Worm (Caenorhabditis elegans) whole organism, early embryonic: ENCODE results near the gene abi-1.
A peak's percentile ranks its signal among the peaks of the same experiment; 100 is the strongest.

Experiments
- B0310.2 ChIP-seq: sonication (generic microtip); optimal IDR thresholded peaks from 2 replicates; lab custom pipeline; 2016; ENCODE audit warnings: mild to moderate bottlenecking, missing genetic modification characterization, missing compliant biosample characterization
- F13C5.2 ChIP-seq: sonication (generic microtip); optimal IDR thresholded peaks from 2 replicates; lab custom pipeline; 2017; ENCODE audit warnings: mild to moderate bottlenecking, missing genetic modification characterization, inconsistent platforms, missing compliant biosample characterization
- aly-1 ChIP-seq: sonication (generic microtip); optimal IDR thresholded peaks from 2 replicates; lab custom pipeline; 2016; ENCODE audit warnings: missing genetic modification characterization, missing compliant biosample characterization
- ama-1 ChIP-seq: fragments of 150-350 bp; optimal IDR thresholded peaks from 2 replicates; lab custom pipeline; 2014
- ceh-13 ChIP-seq: fragments of 200-800 bp; sonication (Bioruptor generic); optimal IDR thresholded peaks from 2 replicates; lab custom pipeline; 2018; ENCODE audit warnings: mild to moderate bottlenecking, missing genetic modification characterization, missing compliant biosample characterization
- ceh-36 ChIP-seq: sonication (generic microtip); optimal IDR thresholded peaks from 2 replicates; lab custom pipeline; 2016; ENCODE audit warnings: missing genetic modification characterization, inconsistent platforms, missing compliant biosample characterization
- ets-7 ChIP-seq: sonication (generic microtip); optimal IDR thresholded peaks from 2 replicates; lab custom pipeline; 2016; ENCODE audit warnings: missing genotype, missing genetic modification characterization, missing compliant biosample characterization
- flt-1 ChIP-seq: fragments of 200-800 bp; sonication (Bioruptor generic); IDR thresholded peaks from 2 replicates; pipeline ENCODE4 v1.3.6; 2022; ENCODE audit warnings: missing genetic modification characterization, missing compliant biosample characterization
- hmbx-1 ChIP-seq: sonication (generic microtip); optimal IDR thresholded peaks from 2 replicates; lab custom pipeline; 2016; ENCODE audit warnings: mild to moderate bottlenecking, missing genetic modification characterization, missing compliant biosample characterization
- hmg-4 ChIP-seq: fragments of 200-800 bp; sonication (Bioruptor generic); optimal IDR thresholded peaks from 2 replicates; lab custom pipeline; 2018; ENCODE audit warnings: mild to moderate bottlenecking, missing genetic modification characterization, missing compliant biosample characterization
- hnd-1 ChIP-seq: sonication (generic microtip); optimal IDR thresholded peaks from 2 replicates; lab custom pipeline; 2016; ENCODE audit warnings: missing genetic modification characterization, missing compliant biosample characterization
- pes-1 ChIP-seq: fragments of 200-800 bp; sonication (Bioruptor generic); IDR thresholded peaks from 2 replicates; pipeline ENCODE4 v1.3.6; 2022; ENCODE audit warnings: missing genetic modification reagents, missing genetic modification characterization, missing compliant biosample characterization
- scrt-1 ChIP-seq: fragments of 200-800 bp; sonication (Bioruptor generic); IDR thresholded peaks from 2 replicates; pipeline ENCODE4 v1.3.6; 2022; ENCODE audit warnings: missing genetic modification characterization, missing compliant biosample characterization
- sea-1 ChIP-seq: fragments of 200-800 bp; sonication (Bioruptor generic); conservative IDR thresholded peaks from 2 replicates; pipeline ENCODE4 v1.3.6; 2022; ENCODE audit warnings: missing genetic modification characterization, missing compliant biosample characterization
- tbx-11 ChIP-seq: fragments of 200-800 bp; sonication (Bioruptor generic); IDR thresholded peaks from 2 replicates; pipeline ENCODE4 v1.3.6; 2022; ENCODE audit warnings: missing genetic modification characterization, missing compliant biosample characterization
- tbx-37 ChIP-seq: fragments of 200-800 bp; sonication (Bioruptor generic); conservative IDR thresholded peaks from 2 replicates; pipeline ENCODE4 v1.3.6; 2022; ENCODE audit warnings: missing genetic modification reagents, missing genetic modification characterization, missing compliant biosample characterization
- tra-4 ChIP-seq: sonication (generic microtip); optimal IDR thresholded peaks from 2 replicates; lab custom pipeline; 2017; ENCODE audit warnings: missing genetic modification characterization, missing compliant biosample characterization

abi-1 gene

DNA sequence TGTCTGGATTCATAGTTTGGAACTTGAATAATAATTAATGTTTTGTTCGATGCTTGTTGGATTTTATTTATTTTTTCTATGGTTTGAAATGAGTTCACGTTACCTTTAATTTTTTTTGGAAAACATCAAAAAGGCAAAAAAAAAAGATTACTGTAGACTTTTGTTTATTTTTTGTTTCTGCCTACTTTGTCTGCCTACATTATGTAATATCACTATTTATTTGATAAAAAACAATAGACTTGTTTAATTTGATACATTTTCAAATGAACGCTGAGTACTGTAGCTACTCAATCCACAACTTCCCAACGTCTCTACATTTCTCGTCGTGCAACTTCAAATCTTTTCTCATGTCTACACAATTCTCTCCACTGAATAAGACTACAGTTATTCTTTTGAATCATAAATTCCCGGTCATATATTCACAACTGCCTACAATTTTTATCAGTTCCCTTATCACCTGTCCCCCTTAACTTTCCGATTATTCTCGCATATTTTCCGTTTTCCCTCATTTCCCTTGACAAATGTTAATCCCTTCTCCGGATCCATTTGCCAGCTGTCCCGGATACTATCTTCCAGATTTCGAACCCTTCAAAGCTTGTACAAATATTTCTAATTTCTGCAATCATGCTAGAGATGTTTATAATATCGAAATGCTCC, 38.6 kb upstream of the abi-1 start, which contains the start of the genes B0244.9 and B0244.7:
B0244.9 (minus strand) TSS at position 51 of the 657 bp plus-strand sequence.
B0244.7 (plus strand) TSS at position 522 of the 657 bp plus-strand sequence.
- TF ChIP-seq hnd-1 (tag; lab: Kevin White, UChicago) (no peak), pes-1 (GFP tag; lab: Robert Waterston, UW) (no peak), ceh-36 (tag; lab: Kevin White, UChicago) (no peak), tbx-37 (GFP tag; lab: Robert Waterston, UW) (no peak), tbx-11 (GFP tag; lab: Robert Waterston, UW) (no peak), ceh-13 (GFP tag; lab: Kevin White, UChicago) (no peak), flt-1 (no peak), aly-1 (tag; lab: Kevin White, UChicago) (no peak), F13C5.2 (tag; lab: Kevin White, UChicago) (no peak)

DNA sequence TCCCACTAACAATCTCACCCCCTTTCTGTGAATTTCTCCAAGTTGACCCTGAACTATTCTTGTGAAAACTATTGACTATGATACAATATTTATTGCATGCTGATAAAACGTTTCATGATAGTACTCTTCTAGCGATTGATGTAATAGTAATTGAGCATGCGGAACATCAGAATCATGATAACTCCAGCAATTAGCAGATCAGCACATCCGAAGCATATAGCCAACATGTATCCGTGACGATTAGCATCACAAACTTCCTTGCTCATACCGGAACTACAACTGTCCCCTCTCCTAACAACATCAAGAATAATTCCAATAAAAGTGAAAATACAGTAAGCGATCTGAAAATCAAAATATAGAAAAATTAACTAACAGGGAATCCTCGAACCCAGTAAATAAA, 37.5 kb upstream of the abi-1 start:
- TF ChIP-seq ama-1 (lab: Kevin White, UChicago) (no peak), ceh-36 (tag; lab: Kevin White, UChicago) (no peak)

DNA sequence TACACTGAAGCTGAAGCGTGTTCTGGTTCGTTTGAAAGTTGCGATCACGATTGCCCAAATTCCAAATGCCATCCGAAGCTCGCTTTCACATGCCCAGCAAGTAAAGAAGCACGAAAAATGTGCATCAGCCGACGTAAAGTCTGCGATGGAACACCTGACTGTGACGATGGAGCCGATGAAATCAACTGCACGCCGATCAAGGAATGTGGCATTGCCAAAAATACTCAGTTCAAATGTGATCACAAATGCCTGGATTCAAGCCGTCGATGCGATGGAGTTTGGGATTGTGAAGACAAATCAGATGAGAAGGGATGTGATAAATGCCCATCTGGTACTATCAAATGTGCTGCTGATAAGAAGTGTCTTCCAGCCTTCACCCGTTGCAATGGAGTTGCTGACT, 36.8 kb upstream of the abi-1 start:
- TF ChIP-seq aly-1 (tag; lab: Kevin White, UChicago) (no peak), B0310.2 (tag; lab: Kevin White, UChicago) (no peak), ets-7 (no peak), tbx-37 (GFP tag; lab: Robert Waterston, UW) (no peak), F13C5.2 (tag; lab: Kevin White, UChicago) (no peak), ceh-36 (tag; lab: Kevin White, UChicago) (no peak), sea-1 (GFP tag; lab: Robert Waterston, UW) (no peak), hnd-1 (tag; lab: Kevin White, UChicago) (no peak), ama-1 (lab: Kevin White, UChicago) (no peak)

DNA sequence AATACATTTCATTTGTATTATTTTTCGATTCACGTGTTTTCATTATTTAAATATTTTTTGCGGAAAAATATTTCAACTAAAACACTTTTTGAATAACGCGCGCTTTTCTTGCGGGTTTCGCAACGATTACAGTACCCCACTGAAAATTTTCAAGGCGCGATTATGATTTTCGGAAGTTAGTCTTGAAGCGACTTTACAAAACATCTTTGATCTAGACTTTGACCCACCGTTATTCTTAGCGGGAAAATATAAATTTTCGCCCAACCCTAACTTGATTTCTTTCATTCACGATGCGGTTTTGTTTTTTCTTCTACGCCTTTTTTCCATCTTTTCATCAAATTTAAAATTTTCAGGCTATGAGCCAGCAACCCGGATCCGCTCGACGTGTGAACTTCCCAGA, 35.3 kb upstream of the abi-1 start, which contains the start of gene egg-1:
egg-1 (plus strand) TSS at position 354 of the 400 bp plus-strand sequence.
- TF ChIP-seq tbx-37 (GFP tag; lab: Robert Waterston, UW): no peak
- TF ChIP-seq tbx-11 (GFP tag; lab: Robert Waterston, UW): no peak
- TF ChIP-seq hmg-4 (GFP tag; lab: Kevin White, UChicago): no peak
- no peak for TF ChIP-seq ets-7
- TF ChIP-seq ceh-13 (GFP tag; lab: Kevin White, UChicago): no peak
- TF ChIP-seq aly-1 (tag; lab: Kevin White, UChicago): no peak
- no peak for TF ChIP-seq B0310.2 (tag; lab: Kevin White, UChicago)
- no peak for TF ChIP-seq F13C5.2 (tag; lab: Kevin White, UChicago)
- TF ChIP-seq pes-1 (GFP tag; lab: Robert Waterston, UW): no peak
- no peak for TF ChIP-seq flt-1
- no peak for TF ChIP-seq ama-1 (lab: Kevin White, UChicago)

DNA sequence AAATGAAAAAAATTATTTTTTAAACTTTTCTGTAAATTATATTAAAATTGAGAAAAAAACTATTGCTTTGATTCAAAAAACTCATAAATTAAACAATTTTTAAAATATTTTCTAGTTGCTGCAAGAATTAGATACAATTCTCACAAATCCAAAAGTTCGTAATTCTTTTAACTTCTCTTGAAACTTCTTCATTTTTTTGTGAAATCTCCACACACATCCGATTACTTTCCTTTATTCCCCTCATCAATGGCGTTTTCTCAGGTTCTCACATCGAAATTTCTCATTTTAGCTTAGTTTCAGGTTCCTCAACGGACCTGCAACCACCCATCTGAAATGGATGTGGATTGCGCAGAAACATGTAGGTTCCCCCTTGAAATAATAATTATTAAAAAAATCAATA, 30.0 kb upstream of the abi-1 start, which contains the start of gene wrm-1:
wrm-1 (plus strand) TSS at position 301 of the 400 bp plus-strand sequence.
- TF ChIP-seq pes-1 (GFP tag; lab: Robert Waterston, UW): no peak
- no peak for TF ChIP-seq ama-1 (lab: Kevin White, UChicago)
- no peak for TF ChIP-seq tra-4 (tag; lab: Kevin White, UChicago)
- TF ChIP-seq hnd-1 (tag; lab: Kevin White, UChicago): no peak
- TF ChIP-seq flt-1: no peak
- no peak for TF ChIP-seq aly-1 (tag; lab: Kevin White, UChicago)
- no peak for TF ChIP-seq hmg-4 (GFP tag; lab: Kevin White, UChicago)
- TF ChIP-seq tbx-11 (GFP tag; lab: Robert Waterston, UW): no peak
- TF ChIP-seq B0310.2 (tag; lab: Kevin White, UChicago): no peak
- no peak for TF ChIP-seq F13C5.2 (tag; lab: Kevin White, UChicago)
- TF ChIP-seq sea-1 (GFP tag; lab: Robert Waterston, UW): no peak
- TF ChIP-seq ets-7: no peak
- no peak for TF ChIP-seq tbx-37 (GFP tag; lab: Robert Waterston, UW)
- no peak for TF ChIP-seq ceh-13 (GFP tag; lab: Kevin White, UChicago)
- TF ChIP-seq scrt-1 (GFP tag; lab: Robert Waterston, UW): no peak
- TF ChIP-seq ceh-36 (tag; lab: Kevin White, UChicago): no peak
- TF ChIP-seq hmbx-1 (tag; lab: Kevin White, UChicago): no peak

DNA sequence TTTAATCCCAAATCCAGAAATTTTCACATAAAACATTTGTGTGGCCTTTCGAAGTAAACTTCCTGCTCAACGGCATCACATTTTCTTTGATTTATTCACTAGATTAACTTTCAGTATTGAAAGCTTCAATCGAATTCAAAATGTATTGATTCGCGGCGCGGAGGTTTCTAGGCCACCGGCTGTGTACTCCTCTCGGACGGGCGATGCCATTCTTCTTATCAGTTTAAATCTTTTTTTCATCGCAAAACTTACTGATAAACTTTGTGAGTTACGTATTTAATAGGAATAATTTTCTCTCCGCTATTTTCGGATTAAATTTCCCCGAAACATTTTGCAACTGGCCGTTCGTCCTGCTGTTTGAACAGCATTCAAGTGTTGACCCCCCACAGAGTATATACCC, 29.3 kb upstream of the abi-1 start:
- TF ChIP-seq pes-1 (GFP tag; lab: Robert Waterston, UW) (no peak), hmg-4 (GFP tag; lab: Kevin White, UChicago) (peak; percentile 21), hnd-1 (tag; lab: Kevin White, UChicago) (no peak), tbx-37 (GFP tag; lab: Robert Waterston, UW) (peak; percentile 12; the same call in 1 of the 2 replicates)

DNA sequence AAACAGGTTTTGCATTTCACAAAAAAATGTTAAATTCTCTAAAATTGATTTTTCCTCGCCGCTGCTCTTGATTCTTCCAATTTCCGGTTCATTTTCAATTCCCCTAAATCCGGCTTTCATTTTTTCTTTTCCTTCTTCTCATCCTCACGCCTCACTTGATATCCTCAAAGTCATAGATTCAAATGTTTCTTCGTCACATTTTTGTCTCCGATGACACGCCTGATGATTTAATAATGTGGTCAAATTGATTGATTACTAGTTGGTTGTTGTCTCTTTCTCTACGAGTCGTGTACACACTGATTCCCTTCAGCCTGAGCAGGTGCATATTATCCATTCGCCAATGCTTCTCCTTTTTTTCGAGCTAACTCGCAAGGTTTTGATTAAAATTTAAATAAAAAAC, 28.9 kb upstream of the abi-1 start:
- TF ChIP-seq ceh-36 (tag; lab: Kevin White, UChicago): no peak
- TF ChIP-seq tbx-11 (GFP tag; lab: Robert Waterston, UW): no peak
- no peak for TF ChIP-seq aly-1 (tag; lab: Kevin White, UChicago)
